Worm (Caenorhabditis elegans) whole organism, L4 larva: ENCODE data around the gene lir-1.

Source experiments
- F26F4.8 ChIP-seq: fragments of 200-800 bp; sonication (Bioruptor generic); conservative IDR thresholded peaks from 2 replicates; pipeline ENCODE4 v1.3.6; 2022; ENCODE audit warnings: missing genetic modification characterization, missing compliant biosample characterization
- F49E8.2 ChIP-seq: sonication (generic microtip); optimal IDR thresholded peaks from 2 replicates; lab custom pipeline; 2016; ENCODE audit warnings: missing compliant biosample characterization, mild to moderate bottlenecking, missing genetic modification characterization, borderline replicate concordance
- Y5F2A.4 ChIP-seq: fragments of 200-800 bp; sonication (Bioruptor generic); optimal IDR thresholded peaks from 2 replicates; lab custom pipeline; 2018; ENCODE audit warnings: mild to moderate bottlenecking, missing genetic modification characterization, missing compliant biosample characterization
- Y75B8A.6 ChIP-seq: fragments of 200-800 bp; sonication (Bioruptor generic); IDR thresholded peaks from 2 replicates; pipeline ENCODE4 v1.3.6; 2022; ENCODE audit warnings: missing genetic modification reagents, missing genetic modification characterization, missing compliant biosample characterization
- ZK337.2 ChIP-seq: fragments of 200-800 bp; sonication (Bioruptor generic); IDR thresholded peaks from 2 replicates; pipeline ENCODE4 v1.3.6; 2022; ENCODE audit warnings: missing genetic modification reagents, missing genetic modification characterization, missing compliant biosample characterization
- ZK546.5 ChIP-seq, 2 experiments: sonication (generic microtip); optimal IDR thresholded peaks; 2 replicates each; lab custom pipeline; 2017; ENCODE audit warnings: missing biosample characterization in 2 of 2, missing genetic modification characterization in 2 of 2
- aha-1 ChIP-seq: fragments of 150-350 bp; peaks from one replicate; lab custom pipeline; 2014; ENCODE audit warnings: missing biosample characterization, missing genetic modification characterization
- aly-2 ChIP-seq: sonication (generic microtip); optimal IDR thresholded peaks from 2 replicates; lab custom pipeline; 2018; ENCODE audit warnings: missing biosample characterization, missing genetic modification characterization
- ceh-32 ChIP-seq: sonication (generic microtip); optimal IDR thresholded peaks from 2 replicates; lab custom pipeline; 2016; ENCODE audit warnings: mild to moderate bottlenecking, missing genetic modification characterization, missing compliant biosample characterization; ENCODE audit not compliant: poor library complexity
- ceh-44 ChIP-seq: fragments of 200-800 bp; sonication (Bioruptor generic); IDR thresholded peaks from 2 replicates; pipeline ENCODE4 v1.3.6; 2022; ENCODE audit warnings: missing genetic modification reagents, missing genetic modification characterization, missing compliant biosample characterization
- ceh-62 ChIP-seq: sonication (generic microtip); optimal IDR thresholded peaks from 2 replicates; lab custom pipeline; 2017; ENCODE audit warnings: missing biosample characterization, missing genetic modification characterization
- ces-1 ChIP-seq: fragments of 150-350 bp; sonication (generic microtip); optimal IDR thresholded peaks from 4 replicates; lab custom pipeline; 2014; ENCODE audit warnings: missing biosample characterization, missing genetic modification reagents, missing genetic modification characterization
- ctbp-1 ChIP-seq: fragments of 200-800 bp; sonication (Bioruptor generic); IDR thresholded peaks from 2 replicates; pipeline ENCODE4 v1.3.6; 2022; ENCODE audit warnings: missing genetic modification reagents, missing genetic modification characterization, missing compliant biosample characterization
- daf-16 ChIP-seq, 3 experiments: sonication (generic microtip); optimal IDR thresholded peaks; 2 replicates each; lab custom pipeline; 2016 to 2017; ENCODE audit warnings: missing genetic modification characterization in 3 of 3, missing genetic modification reagents in 3 of 3, mild to moderate bottlenecking in 2 of 3, missing compliant biosample characterization in 2 of 3, missing biosample characterization in 1 of 3, moderate library complexity in 1 of 3
- dmd-6 ChIP-seq: fragments of 200-800 bp; sonication (Bioruptor generic); IDR thresholded peaks from 2 replicates; pipeline ENCODE4 v1.3.6; 2022; ENCODE audit warnings: missing genetic modification reagents, missing genetic modification characterization, missing compliant biosample characterization
- duxl-1 ChIP-seq: sonication (generic microtip); optimal IDR thresholded peaks from 2 replicates; lab custom pipeline; 2016; ENCODE audit warnings: mild to moderate bottlenecking, missing genetic modification characterization, moderate library complexity, missing compliant biosample characterization; ENCODE audit not compliant: poor library complexity
- egl-43 ChIP-seq: fragments of 200-800 bp; sonication (Bioruptor generic); IDR thresholded peaks from 2 replicates; pipeline ENCODE4 v1.3.6; 2022; ENCODE audit warnings: missing genetic modification reagents, missing genetic modification characterization, missing compliant biosample characterization
- fos-1 ChIP-seq: fragments of 150-350 bp; optimal IDR thresholded peaks from 2 replicates; lab custom pipeline; 2014; ENCODE audit warnings: missing biosample characterization, missing genetic modification characterization
- hlh-11 ChIP-seq: fragments of 200-800 bp; sonication (Bioruptor generic); optimal IDR thresholded peaks from 2 replicates; lab custom pipeline; 2018; ENCODE audit warnings: mild to moderate bottlenecking, missing genetic modification characterization, missing compliant biosample characterization
- hlh-30 ChIP-seq: sonication (generic microtip); optimal IDR thresholded peaks from 2 replicates; lab custom pipeline; 2017; ENCODE audit warnings: antibody characterized with exemption, mild to moderate bottlenecking, missing genetic modification characterization, missing compliant biosample characterization; ENCODE audit not compliant: insufficient read depth
- hmg-1.1 ChIP-seq: fragments of 200-800 bp; sonication (Bioruptor generic); IDR thresholded peaks from 2 replicates; pipeline ENCODE4 v1.3.6; 2022; ENCODE audit warnings: missing genetic modification reagents, missing genetic modification characterization, missing compliant biosample characterization
- lim-7 ChIP-seq: fragments of 200-800 bp; sonication (Bioruptor generic); IDR thresholded peaks from 2 replicates; pipeline ENCODE4 v1.3.6; 2022; ENCODE audit warnings: missing genetic modification characterization, missing compliant biosample characterization
- lin-29 ChIP-seq: fragments of 200-800 bp; sonication (Bioruptor generic); IDR thresholded peaks from 2 replicates; pipeline ENCODE4 v1.3.6; 2022; ENCODE audit warnings: missing genetic modification reagents, missing genetic modification characterization, missing compliant biosample characterization
- madf-9 ChIP-seq: fragments of 200-800 bp; sonication (Bioruptor generic); conservative IDR thresholded peaks from 2 replicates; pipeline ENCODE4 v1.3.6; 2022; ENCODE audit warnings: missing genetic modification reagents, missing genetic modification characterization, missing compliant biosample characterization
- mes-2 ChIP-seq: sonication (generic microtip); optimal IDR thresholded peaks from 2 replicates; lab custom pipeline; 2016; ENCODE audit warnings: missing genotype, mild to moderate bottlenecking, missing genetic modification characterization, missing compliant biosample characterization; ENCODE audit not compliant: poor library complexity, severe bottlenecking
- mxl-3 ChIP-seq: fragments of 200-800 bp; sonication (Bioruptor generic); optimal IDR thresholded peaks from 2 replicates; lab custom pipeline; 2018; ENCODE audit warnings: mild to moderate bottlenecking, missing genetic modification characterization, missing compliant biosample characterization
- nhr-10 ChIP-seq: fragments of 150-350 bp; optimal IDR thresholded peaks from 2 replicates; lab custom pipeline; 2014; ENCODE audit warnings: missing biosample characterization, missing genetic modification characterization
- nhr-102 ChIP-seq: sonication (generic microtip); optimal IDR thresholded peaks from 2 replicates; lab custom pipeline; 2016; ENCODE audit warnings: mild to moderate bottlenecking, missing genetic modification characterization, moderate library complexity, missing compliant biosample characterization
- nhr-111 ChIP-seq: fragments of 200-800 bp; sonication (Bioruptor generic); optimal IDR thresholded peaks from 2 replicates; lab custom pipeline; 2018; ENCODE audit warnings: mild to moderate bottlenecking, missing genetic modification characterization, missing compliant biosample characterization
- nhr-237 ChIP-seq: sonication (generic microtip); optimal IDR thresholded peaks from 2 replicates; lab custom pipeline; 2017; ENCODE audit warnings: missing biosample characterization, missing genetic modification characterization
- nhr-25 ChIP-seq: sonication (generic microtip); optimal IDR thresholded peaks from 2 replicates; lab custom pipeline; 2017; ENCODE audit warnings: missing genetic modification characterization, mild to moderate bottlenecking, missing compliant biosample characterization, antibody characterized with exemption, moderate library complexity, borderline replicate concordance; ENCODE audit not compliant: insufficient read depth
- nhr-42 ChIP-seq: fragments of 200-800 bp; sonication (Bioruptor generic); IDR thresholded peaks from 2 replicates; pipeline ENCODE4 v1.3.6; 2022; ENCODE audit warnings: missing genetic modification characterization, missing compliant biosample characterization
- nhr-48 ChIP-seq: sonication (generic microtip); optimal IDR thresholded peaks from 2 replicates; lab custom pipeline; 2016; ENCODE audit warnings: mild to moderate bottlenecking, missing genetic modification characterization, missing compliant biosample characterization
- nhr-6 ChIP-seq: fragments of 150-350 bp; optimal IDR thresholded peaks from 2 replicates; lab custom pipeline; 2014; ENCODE audit warnings: missing biosample characterization, missing genetic modification characterization
- saeg-2 ChIP-seq: fragments of 200-800 bp; sonication (Bioruptor generic); IDR thresholded peaks from 2 replicates; pipeline ENCODE4 v1.3.6; 2022; ENCODE audit warnings: missing genetic modification reagents, missing genetic modification characterization, missing compliant biosample characterization
- set-16 ChIP-seq: fragments of 200-800 bp; sonication (Bioruptor generic); IDR thresholded peaks from 2 replicates; pipeline ENCODE4 v1.3.6; 2022; ENCODE audit warnings: missing genetic modification reagents, missing genetic modification characterization, missing compliant biosample characterization
- spr-1 ChIP-seq: sonication (generic microtip); optimal IDR thresholded peaks from 2 replicates; lab custom pipeline; 2016; ENCODE audit warnings: mild to moderate bottlenecking, missing genetic modification characterization, missing compliant biosample characterization
- tag-97 ChIP-seq: fragments of 200-800 bp; sonication (Bioruptor generic); IDR thresholded peaks from 2 replicates; pipeline ENCODE4 v1.3.6; 2022; ENCODE audit warnings: missing genetic modification characterization, missing compliant biosample characterization
- unc-39 ChIP-seq: sonication (generic microtip); optimal IDR thresholded peaks from 2 replicates; lab custom pipeline; 2017; ENCODE audit warnings: missing biosample characterization, missing genetic modification characterization
- unc-62 ChIP-seq, 3 experiments: fragments of 150-350 bp in 1 of 3; sonication (generic microtip); optimal IDR thresholded peaks in 2 of 3; peaks in 1 of 3; 1 replicate in 1 of 3; 2 replicates in 2 of 3; lab custom pipeline; 2014 to 2017; ENCODE audit warnings: missing biosample characterization in 3 of 3, missing genetic modification characterization in 3 of 3, missing genetic modification reagents in 3 of 3, missing genotype in 1 of 3
- vab-7 ChIP-seq: fragments of 200-800 bp; sonication (Bioruptor generic); IDR thresholded peaks from 2 replicates; pipeline ENCODE4 v1.3.6; 2022; ENCODE audit warnings: missing genetic modification reagents, missing genetic modification characterization, missing compliant biosample characterization
- zag-1 ChIP-seq: fragments of 150-350 bp; optimal IDR thresholded peaks from 2 replicates; lab custom pipeline; 2014; ENCODE audit warnings: missing biosample characterization, missing genetic modification characterization
- ztf-11 ChIP-seq: fragments of 150-350 bp; optimal IDR thresholded peaks from 2 replicates; lab custom pipeline; 2014; ENCODE audit warnings: missing biosample characterization, missing genetic modification characterization

The lir-1 gene

ce11 chrII:7624995-7625394 lies 46.8 kb upstream of the lir-1 start:
- peak; percentile 25 for TF ChIP-seq ces-1 (GFP tag; lab: Kevin White, UChicago)
- TF ChIP-seq vab-7 (GFP tag; lab: Robert Waterston, UW) = 0 out of 2 replicates have a peak, but pooled peaks have one; percentile 30
- 0 out of 2 replicates have a peak, but pooled peaks have one; percentile 31 for TF ChIP-seq egl-43 (GFP tag; lab: Robert Waterston, UW)
- TF ChIP-seq Y5F2A.4 (GFP tag; lab: Kevin White, UChicago) = no peak
- TF ChIP-seq unc-62 (GFP tag; optimal IDR thresholded peaks at IDR 0.05 in 1 of 2; lab: Kevin White, UChicago) = peak in 1 of 2 experiments; percentile 49
- TF ChIP-seq unc-62 (tag; optimal IDR thresholded peaks at IDR 0.05; lab: Kevin White, UChicago) = no peak

DNA sequence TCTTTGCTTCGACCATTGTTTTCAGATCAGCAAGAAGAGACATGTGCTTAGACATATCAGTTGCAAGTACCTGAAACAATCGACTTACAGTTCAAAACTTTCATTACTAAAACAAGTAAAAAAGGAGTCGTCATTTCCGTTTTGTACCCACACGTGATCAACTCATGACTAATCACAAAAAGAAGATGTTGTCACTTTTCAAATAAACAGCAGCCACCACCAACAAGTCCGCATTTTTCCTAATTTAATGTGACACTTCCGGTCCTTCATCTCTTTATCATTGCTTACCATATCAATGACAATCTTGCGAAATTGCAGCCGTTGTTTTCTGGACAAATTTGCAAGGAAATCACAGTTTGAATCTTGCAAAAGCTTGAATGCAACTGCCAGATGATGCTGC lies 43.2 kb upstream of the lir-1 start:
- no peak for TF ChIP-seq nhr-25 (tag; lab: Kevin White, UChicago)
- no peak for TF ChIP-seq nhr-111 (GFP tag; lab: Kevin White, UChicago)
- peak; percentile 53 for TF ChIP-seq hlh-30 (tag; lab: Kevin White, UChicago)
- TF ChIP-seq mxl-3 (GFP tag; lab: Kevin White, UChicago) = peak; percentile 21
- no peak for TF ChIP-seq ztf-11 (tag; lab: Kevin White, UChicago)
- TF ChIP-seq ceh-44 (GFP tag; lab: Robert Waterston, UW) = no peak
- no peak for TF ChIP-seq zag-1
- no peak for TF ChIP-seq aly-2 (tag; lab: Kevin White, UChicago)
- TF ChIP-seq, all 104 proteins: peak for 2

ce11 chrII:7630052-7630451 lies 41.8 kb upstream of the lir-1 start:
- peak; percentile 93 for TF ChIP-seq aha-1 (tag; lab: Kevin White, UChicago)
- TF ChIP-seq lin-29 = no peak
- TF ChIP-seq, all 104 proteins: peak for 1

DNA sequence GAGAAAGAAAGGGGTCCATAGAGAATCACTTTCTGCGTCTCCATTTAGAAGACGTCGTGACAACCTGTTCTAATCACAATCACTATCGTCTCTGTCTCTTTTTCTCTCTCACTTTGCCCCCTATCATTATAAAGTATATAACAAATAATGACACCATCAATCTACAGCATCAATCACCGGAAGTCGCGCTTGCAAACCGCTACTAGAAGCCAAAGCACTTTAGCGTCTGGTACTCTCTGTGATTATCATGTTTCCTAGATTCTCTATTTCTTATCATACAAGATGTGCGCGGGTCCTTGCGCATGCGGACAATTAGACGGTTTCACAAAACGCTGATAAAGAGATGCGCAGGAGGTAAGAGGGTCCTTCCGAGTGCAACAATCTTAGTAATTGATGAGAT lies 40.6 kb upstream of the lir-1 start:
- no peak for TF ChIP-seq nhr-42
- TF ChIP-seq duxl-1 (tag; lab: Kevin White, UChicago) = no peak
- no peak for TF ChIP-seq Y75B8A.6 (GFP tag; lab: Robert Waterston, UW)
- TF ChIP-seq F49E8.2 (tag; lab: Kevin White, UChicago) = no peak
- no peak for TF ChIP-seq F26F4.8 (GFP tag; lab: Robert Waterston, UW)
- TF ChIP-seq mxl-3 (GFP tag; lab: Kevin White, UChicago) = peak; percentile 41
- no peak for TF ChIP-seq tag-97 (GFP tag; lab: Robert Waterston, UW)
- no peak for TF ChIP-seq unc-62 (GFP tag; optimal IDR thresholded peaks at IDR 0.05 in 1 of 2; lab: Kevin White, UChicago)
- no peak for TF ChIP-seq unc-62 (tag; optimal IDR thresholded peaks at IDR 0.05; lab: Kevin White, UChicago)
- TF ChIP-seq ZK337.2 (GFP tag; lab: Robert Waterston, UW) = no peak
- TF ChIP-seq nhr-237 (tag; lab: Kevin White, UChicago) = no peak
- no peak for TF ChIP-seq daf-16 (GFP tag; optimal IDR thresholded peaks at IDR 0.05; lab: Kevin White, UChicago)
- TF ChIP-seq daf-16 (tag; optimal IDR thresholded peaks at IDR 0.05; lab: Kevin White, UChicago) = no peak
- TF ChIP-seq mes-2 = no peak
- no peak for TF ChIP-seq nhr-102 (tag; lab: Kevin White, UChicago)
- no peak for TF ChIP-seq ceh-32
- no peak for TF ChIP-seq saeg-2 (GFP tag; lab: Robert Waterston, UW)
- TF ChIP-seq ctbp-1 = 0 out of 2 replicates have a peak, but pooled peaks have one; percentile 14
- no peak for TF ChIP-seq ZK546.5 (tag; optimal IDR thresholded peaks at IDR 0.05; lab: Kevin White, UChicago)
- no peak for TF ChIP-seq spr-1 (tag; lab: Kevin White, UChicago)
- no peak for TF ChIP-seq lim-7 (GFP tag; lab: Robert Waterston, UW)
- TF ChIP-seq set-16 (GFP tag; lab: Robert Waterston, UW) = no peak
- no peak for TF ChIP-seq hmg-1.1 (GFP tag; lab: Robert Waterston, UW)
- TF ChIP-seq nhr-111 (GFP tag; lab: Kevin White, UChicago) = no peak
- TF ChIP-seq unc-39 (tag; lab: Kevin White, UChicago) = no peak
- TF ChIP-seq nhr-48 (tag; lab: Kevin White, UChicago) = peak; percentile 62
- TF ChIP-seq ceh-62 = no peak
- TF ChIP-seq dmd-6 = peak; percentile 23; the same call in 1 of the 2 replicates
- no peak for TF ChIP-seq fos-1 (tag; lab: Kevin White, UChicago)
- TF ChIP-seq nhr-10 (tag; lab: Kevin White, UChicago) = peak; percentile 61
- no peak for TF ChIP-seq nhr-6 (tag; lab: Kevin White, UChicago)
- TF ChIP-seq ces-1 (GFP tag; lab: Kevin White, UChicago) = no peak
- TF ChIP-seq madf-9 (GFP tag; lab: Robert Waterston, UW) = no peak
- TF ChIP-seq egl-43 (GFP tag; lab: Robert Waterston, UW) = no peak
- TF ChIP-seq hlh-11 (tag; lab: Kevin White, UChicago) = peak; percentile 12
